Worm (Caenorhabditis elegans): Measurements from ENCODE around the gene B0198.3.

DNA sequence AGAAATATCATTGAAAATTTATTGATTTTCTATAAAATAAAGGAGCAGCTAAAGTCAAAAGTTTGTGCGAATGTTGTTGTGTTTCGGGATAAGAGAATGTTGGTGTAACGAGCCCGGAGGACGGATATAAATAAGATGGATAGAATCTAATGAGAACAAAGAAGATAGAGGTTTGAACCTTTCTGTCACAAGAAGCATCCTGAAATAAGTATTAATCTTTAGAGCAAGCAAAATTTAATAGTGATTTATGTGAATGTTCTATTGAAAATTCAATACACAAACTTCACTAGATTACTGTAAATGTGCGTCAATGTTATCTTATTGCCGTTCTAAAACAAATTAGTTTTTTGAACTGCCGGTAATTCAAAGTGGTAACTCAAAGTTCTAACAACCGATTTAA lies 46.8 kb upstream of the B0198.3 start, which contains the start of gene W03G11.3:
- TF ChIP-seq unc-62 (GFP tag; optimal IDR thresholded peaks at IDR 0.05) (no peak), Y55F3AM.14 (GFP tag; optimal IDR thresholded peaks at IDR 0.05) (no peak), ama-1 (optimal IDR thresholded peaks at IDR 0.05) (no peak), elt-3 (tag; optimal IDR thresholded peaks at IDR 0.05) (no peak)
